Fruit fly (Drosophila melanogaster): ENCODE results near the gene Mrp5.

The Mrp5 gene

dm6 chr3R:19892046-19892445 is 16.6 kb upstream of the Mrp5 start:
- no peak for TF ChIP-seq Hnf4 (GFP tag; optimal IDR thresholded peaks at IDR 0.05)
- no peak for TF ChIP-seq HLH106 (tag; optimal IDR thresholded peaks at IDR 0.05)
- peak; percentile 44 for TF ChIP-seq sv (GFP tag; optimal IDR thresholded peaks at IDR 0.05)
- TF ChIP-seq fru (GFP tag; optimal IDR thresholded peaks at IDR 0.05), result peak; percentile 5
- TF ChIP-seq usp (GFP tag; optimal IDR thresholded peaks at IDR 0.05), result no peak
- no peak for TF ChIP-seq CG32264 (GFP tag; optimal IDR thresholded peaks at IDR 0.05)
- TF ChIP-seq sage (GFP tag; optimal IDR thresholded peaks at IDR 0.05), result no peak
- TF ChIP-seq h (GFP tag; optimal IDR thresholded peaks at IDR 0.05), result peak; percentile 18
- no peak for TF ChIP-seq Abd-B (GFP tag; optimal IDR thresholded peaks at IDR 0.05)
- TF ChIP-seq Dfd (GFP tag; optimal IDR thresholded peaks at IDR 0.05), result no peak
- no peak for TF ChIP-seq Rel (GFP tag; optimal IDR thresholded peaks at IDR 0.05)
- TF ChIP-seq Rel (tag; optimal IDR thresholded peaks at IDR 0.05), result no peak

- TF ChIP-seq HLH106 (tag; optimal IDR thresholded peaks at IDR 0.05) (no peak), Jra (GFP tag; optimal IDR thresholded peaks at IDR 0.05) (no peak), CrebA (GFP tag; optimal IDR thresholded peaks at IDR 0.05; ENCODE audit: borderline replicate concordance) (no peak), Hr83 (GFP tag; optimal IDR thresholded peaks at IDR 0.05; ENCODE audit: poor library complexity, severe bottlenecking) (no peak), brk (GFP tag; optimal IDR thresholded peaks at IDR 0.05) (no peak), psq (GFP tag; optimal IDR thresholded peaks at IDR 0.05) (no peak), CG9705 (GFP tag; optimal IDR thresholded peaks at IDR 0.05) (no peak), h (GFP tag; optimal IDR thresholded peaks at IDR 0.05) (no peak), pan (optimal IDR thresholded peaks at IDR 0.05) (no peak), Dif (GFP tag; optimal IDR thresholded peaks at IDR 0.05; ENCODE audit: partially characterized antibody) (no peak), dl (GFP tag; optimal IDR thresholded peaks at IDR 0.05; ENCODE audit: insufficient read depth in 1 of 2, partially characterized antibody in 2 of 2) (no peak), woc (GFP tag; optimal IDR thresholded peaks at IDR 0.05) (no peak), rgr (GFP tag; optimal IDR thresholded peaks at IDR 0.05) (no peak), foxo (GFP tag; optimal IDR thresholded peaks at IDR 0.05) (no peak), br (GFP tag; optimal IDR thresholded peaks at IDR 0.05) (no peak), dmrt93B (GFP tag; optimal IDR thresholded peaks at IDR 0.05) (no peak), sage (GFP tag; optimal IDR thresholded peaks at IDR 0.05) (no peak), ey (GFP tag; optimal IDR thresholded peaks at IDR 0.05) (no peak), Vsx2 (GFP tag; optimal IDR thresholded peaks at IDR 0.05; ENCODE audit: partially characterized antibody) (no peak), fru (GFP tag; optimal IDR thresholded peaks at IDR 0.05) (no peak)
Observed at dm6 chr3R:19891363-19891762, 15.9 kb upstream of the Mrp5 start.

DNA sequence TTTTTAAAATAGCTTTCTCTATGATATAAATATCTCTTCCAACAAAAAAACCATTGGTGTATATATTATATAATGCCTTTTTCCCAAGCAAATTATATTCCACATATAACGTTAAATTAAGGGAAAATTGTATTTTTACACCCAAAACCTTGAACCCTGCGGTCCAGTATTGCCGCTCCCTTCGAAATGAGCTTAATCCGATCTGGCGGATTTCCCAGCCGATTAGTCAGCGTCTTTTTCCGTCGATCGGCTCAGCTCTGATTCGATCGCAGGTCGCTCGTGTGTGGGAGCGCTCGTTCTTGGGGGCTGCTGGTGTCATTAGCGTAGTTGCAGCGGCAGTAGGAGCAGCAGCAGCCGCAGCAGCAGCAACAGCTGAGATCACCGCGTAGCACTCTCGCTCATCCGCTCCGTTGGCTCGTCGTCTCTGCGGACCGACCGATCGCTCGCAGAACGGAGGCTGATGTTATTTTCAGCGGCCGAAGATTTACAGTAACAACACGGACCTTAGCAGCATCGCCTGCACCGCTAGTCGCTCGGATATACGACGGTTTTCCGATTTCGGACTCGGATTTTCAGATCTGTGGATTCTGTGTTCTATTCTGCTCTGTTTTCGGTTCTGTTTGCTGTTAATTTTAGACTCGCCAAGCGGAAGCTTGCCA is 15.0 kb upstream of the Mrp5 start, which contains the start of gene CG4733:
Gene CG4733, plus strand, starts transcription at position 350 of the 659 bp plus-strand sequence.
- TF ChIP-seq jim (GFP tag; optimal IDR thresholded peaks at IDR 0.05) (no peak), h (GFP tag; optimal IDR thresholded peaks at IDR 0.05) (no peak), sage (GFP tag; optimal IDR thresholded peaks at IDR 0.05) (no peak), fru (GFP tag; optimal IDR thresholded peaks at IDR 0.05) (peak; percentile 56), rgr (GFP tag; optimal IDR thresholded peaks at IDR 0.05) (no peak), Dif (GFP tag; optimal IDR thresholded peaks at IDR 0.05; ENCODE audit: partially characterized antibody) (peak; percentile 32), woc (GFP tag; optimal IDR thresholded peaks at IDR 0.05) (peak; percentile 32), Dfd (GFP tag; optimal IDR thresholded peaks at IDR 0.05) (no peak), dl (GFP tag; optimal IDR thresholded peaks at IDR 0.05; ENCODE audit: insufficient read depth in 1 of 2, partially characterized antibody in 2 of 2) (peak in 1 of 2 experiments; percentile 50), Myc (optimal IDR thresholded peaks at IDR 0.05) (peak; percentile 98)

- TF ChIP-seq fru (GFP tag; optimal IDR thresholded peaks at IDR 0.05) (peak; percentile 13), rgr (GFP tag; optimal IDR thresholded peaks at IDR 0.05) (no peak), dl (GFP tag; optimal IDR thresholded peaks at IDR 0.05; ENCODE audit: insufficient read depth in 1 of 2, partially characterized antibody in 2 of 2) (peak; percentile 56 to 70), Jra (GFP tag; optimal IDR thresholded peaks at IDR 0.05) (no peak), Dif (GFP tag; optimal IDR thresholded peaks at IDR 0.05; ENCODE audit: partially characterized antibody) (peak; percentile 78)
Observed at dm6 chr3R:19889603-19890187, 14.2 kb upstream of the Mrp5 start.

Measured in whole organism, wandering third instar larva.